Worm (Caenorhabditis elegans): Measurements from ENCODE around the gene glt-1.

DNA sequence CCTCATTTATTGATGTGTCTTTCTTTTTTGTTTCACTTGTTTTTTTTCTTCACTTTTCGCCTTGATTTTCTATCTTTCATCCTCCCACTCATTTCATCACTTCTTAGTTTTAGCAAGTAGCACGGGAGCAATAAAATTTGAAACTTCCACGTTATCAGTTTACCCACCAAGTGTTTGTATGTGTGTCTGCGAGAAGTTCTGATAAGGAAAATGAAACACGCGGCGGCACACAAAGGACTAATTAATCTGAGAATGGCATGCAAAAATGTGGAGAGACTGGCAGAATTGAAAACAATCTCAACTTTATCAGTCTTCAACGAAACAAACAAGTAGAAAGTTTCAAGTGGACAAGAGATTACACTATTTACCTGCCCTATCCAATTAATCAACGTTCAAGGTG, 38.4 kb downstream of the glt-1 start:
- no peak for TF ChIP-seq lin-11 (tag; optimal IDR thresholded peaks at IDR 0.05)
- TF ChIP-seq skn-1 (tag; optimal IDR thresholded peaks at IDR 0.05), result no peak
- no peak for TF ChIP-seq nhr-21 (tag; optimal IDR thresholded peaks at IDR 0.05)
- no peak for TF ChIP-seq ZK546.5 (tag; optimal IDR thresholded peaks at IDR 0.05)
- TF ChIP-seq zag-1 (tag; optimal IDR thresholded peaks at IDR 0.05), result no peak
- TF ChIP-seq nhr-12 (tag; optimal IDR thresholded peaks at IDR 0.05), result no peak

Measured in whole organism, L2 larva.